Fruit fly (Drosophila melanogaster) Kc167 (cell line): ENCODE data around the gene Rpp14a.

Experiments used
- Myc ChIP-seq: fragments of >200 bp; optimal IDR thresholded peaks from 2 replicates; lab custom pipeline; 2017; ENCODE audit warnings: missing external identifiers
- Sin3A ChIP-seq: fragments of >200 bp; optimal IDR thresholded peaks from 2 replicates; lab custom pipeline; 2018; ENCODE audit warnings: missing external identifiers
- h ChIP-seq: fragments of >200 bp; optimal IDR thresholded peaks from 3 replicates; lab custom pipeline; 2018; ENCODE audit warnings: missing external identifiers
- insv ChIP-seq: fragments of >200 bp; optimal IDR thresholded peaks from 3 replicates; lab custom pipeline; 2018; ENCODE audit warnings: missing external identifiers
- psq ChIP-seq: fragments of >200 bp; optimal IDR thresholded peaks from 2 replicates; lab custom pipeline; 2017; ENCODE audit warnings: missing external identifiers
- ttk ChIP-seq: sonication (Bioruptor generic); optimal IDR thresholded peaks from 2 replicates; lab custom pipeline; 2017; ENCODE audit warnings: missing external identifiers

Rpp14a gene

DNA sequence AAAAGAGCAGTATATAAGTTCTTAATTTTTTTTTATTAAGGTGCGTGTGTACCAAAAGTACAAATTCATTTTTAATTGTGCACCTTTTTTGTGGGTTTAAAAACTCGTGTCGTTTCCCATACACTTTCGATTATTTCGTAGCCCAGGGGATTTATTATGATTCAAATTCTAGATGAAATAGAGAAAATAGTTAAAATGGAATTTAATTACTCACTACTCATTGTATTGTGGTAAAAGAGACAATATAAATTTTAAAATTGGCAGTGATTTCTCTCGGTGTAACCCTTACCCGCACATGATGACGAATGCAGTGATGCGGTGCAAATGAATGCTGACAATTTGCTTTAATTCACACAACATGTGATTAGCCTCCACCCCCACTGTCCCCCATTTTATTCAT lies 26.6 kb downstream of the Rpp14a start:
- TF ChIP-seq psq (no peak), h (lab: Kevin White, UChicago) (no peak), ttk (lab: Kevin White, UChicago) (no peak), insv (lab: Kevin White, UChicago) (no peak), Sin3A (lab: Kevin White, UChicago) (no peak), Myc (lab: Kevin White, UChicago) (no peak)

DNA sequence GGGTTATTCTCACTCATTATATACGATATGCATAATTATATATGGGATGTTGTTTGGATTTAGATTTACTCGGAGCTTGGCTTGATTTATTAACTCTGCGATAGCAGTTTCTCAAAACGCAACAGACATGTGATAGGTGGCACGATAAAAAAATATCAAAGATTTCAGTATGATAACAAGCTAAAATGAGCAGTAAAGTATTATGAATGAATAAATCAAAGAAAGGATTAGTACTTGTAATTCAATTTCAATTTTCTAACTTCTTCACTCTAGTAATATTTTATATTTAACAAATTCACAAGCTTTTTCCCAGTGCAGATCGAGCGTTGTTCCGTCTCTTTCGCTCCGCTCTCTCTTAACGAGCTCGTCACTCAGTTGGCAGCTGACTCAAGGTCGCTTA lies 27.5 kb downstream of the Rpp14a start:
- no peak for TF ChIP-seq insv (lab: Kevin White, UChicago)
- TF ChIP-seq psq, result no peak
- no peak for TF ChIP-seq Myc (lab: Kevin White, UChicago)
- TF ChIP-seq Sin3A (lab: Kevin White, UChicago), result no peak
- TF ChIP-seq h (lab: Kevin White, UChicago), result no peak
- TF ChIP-seq ttk (lab: Kevin White, UChicago), result no peak

DNA sequence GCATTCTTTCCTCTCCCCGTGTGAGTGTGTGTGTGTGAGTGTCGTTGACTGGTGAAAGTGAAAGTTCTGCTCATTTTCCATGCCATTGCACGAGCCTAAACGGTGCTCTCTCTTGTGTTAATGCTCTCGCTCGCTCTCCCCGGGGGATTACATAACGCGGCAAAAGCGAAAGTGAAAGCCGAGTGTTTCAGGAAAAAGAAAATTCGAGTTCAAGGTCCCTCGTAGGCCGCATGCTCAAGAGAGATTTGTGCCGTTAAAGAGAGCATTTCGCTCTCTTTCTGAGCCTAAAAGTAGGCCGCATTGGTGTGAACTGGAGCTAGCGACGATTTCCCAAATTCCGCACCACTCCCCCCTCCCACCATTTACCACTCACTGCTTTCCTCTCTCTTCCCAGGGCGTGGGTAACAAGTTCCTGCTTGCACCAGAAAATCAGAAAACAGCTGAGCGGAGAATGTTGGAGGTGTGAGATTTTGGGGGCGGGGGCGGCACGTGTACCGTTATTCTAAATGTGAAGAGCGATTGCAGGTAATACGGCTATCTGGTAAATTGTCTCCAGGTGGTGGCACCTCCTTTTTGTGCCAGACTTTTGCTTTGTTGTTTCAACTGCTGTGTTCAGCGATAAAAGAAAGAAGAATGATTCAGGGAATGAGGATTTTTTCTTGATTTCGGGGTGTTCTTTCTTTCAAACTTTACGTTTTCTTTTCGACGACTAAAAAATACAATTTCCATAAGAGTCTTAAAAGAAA lies 33.8 kb downstream of the Rpp14a start:
- TF ChIP-seq h (lab: Kevin White, UChicago) (no peak), insv (lab: Kevin White, UChicago) (no peak), ttk (lab: Kevin White, UChicago) (no peak), Sin3A (lab: Kevin White, UChicago) (no peak), psq (no peak), Myc (lab: Kevin White, UChicago) (no peak)

DNA sequence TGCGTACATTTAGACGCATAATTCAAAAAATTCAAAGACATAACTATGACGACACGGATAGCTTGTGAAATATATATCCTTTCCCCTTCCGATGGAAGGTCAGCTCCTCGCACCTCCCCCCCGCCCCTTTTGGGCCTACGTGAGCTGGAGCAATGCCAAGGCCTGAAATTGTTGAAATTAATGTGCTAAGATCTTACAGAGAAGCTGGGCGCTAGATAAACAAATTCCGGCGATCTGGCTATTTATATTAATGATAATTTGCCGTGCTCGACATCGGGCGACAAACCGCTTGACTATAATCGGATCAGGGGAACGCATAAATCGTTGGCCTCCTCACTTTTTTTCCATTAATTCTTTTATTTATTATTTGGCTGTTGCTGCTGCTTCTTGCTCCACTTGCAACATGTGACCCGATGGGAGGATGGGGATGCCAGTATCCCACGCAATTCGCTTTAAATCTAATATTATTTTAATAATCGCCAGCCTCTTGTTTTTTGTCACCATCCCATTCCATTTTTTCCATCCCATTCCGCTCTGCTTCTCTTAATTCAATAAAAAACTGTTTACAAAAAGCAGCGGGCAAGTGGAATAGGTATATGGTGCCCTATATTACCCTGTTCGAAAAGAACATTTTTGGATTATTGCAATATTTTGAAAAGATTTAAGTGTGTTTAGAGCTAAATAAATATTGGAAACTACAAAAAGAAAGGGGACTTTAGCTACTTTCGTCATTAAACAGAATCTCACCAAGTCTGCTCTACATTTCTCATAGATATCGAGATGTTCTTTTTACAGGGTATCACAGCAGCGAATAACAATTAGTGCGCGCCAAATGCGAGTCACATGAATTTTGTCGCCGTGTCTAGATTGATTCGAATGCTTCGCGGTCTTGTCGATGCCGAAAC lies 35.4 kb downstream of the Rpp14a start:
- no peak for TF ChIP-seq h (lab: Kevin White, UChicago)
- no peak for TF ChIP-seq Sin3A (lab: Kevin White, UChicago)
- no peak for TF ChIP-seq ttk (lab: Kevin White, UChicago)
- no peak for TF ChIP-seq insv (lab: Kevin White, UChicago)

DNA sequence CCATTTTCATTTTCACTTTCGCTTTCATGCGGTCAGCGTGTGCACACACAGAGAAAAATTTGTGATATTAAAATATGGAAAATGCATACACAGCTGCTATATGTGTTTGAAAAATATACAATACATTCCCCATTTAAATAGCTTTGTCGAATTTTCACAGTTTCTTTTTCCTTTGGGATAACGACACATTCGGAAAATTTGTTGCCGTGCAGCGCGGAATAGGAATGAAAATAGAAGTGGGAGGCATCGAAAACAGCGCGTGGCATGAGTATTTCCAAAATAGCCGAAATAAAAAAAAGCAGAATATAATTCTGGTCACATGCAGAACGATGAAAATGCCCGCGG lies 36.0 kb downstream of the Rpp14a start:
- TF ChIP-seq Myc (lab: Kevin White, UChicago), result no peak
- no peak for TF ChIP-seq psq
- no peak for TF ChIP-seq Sin3A (lab: Kevin White, UChicago)
- no peak for TF ChIP-seq insv (lab: Kevin White, UChicago)
- no peak for TF ChIP-seq ttk (lab: Kevin White, UChicago)
- no peak for TF ChIP-seq h (lab: Kevin White, UChicago)

DNA sequence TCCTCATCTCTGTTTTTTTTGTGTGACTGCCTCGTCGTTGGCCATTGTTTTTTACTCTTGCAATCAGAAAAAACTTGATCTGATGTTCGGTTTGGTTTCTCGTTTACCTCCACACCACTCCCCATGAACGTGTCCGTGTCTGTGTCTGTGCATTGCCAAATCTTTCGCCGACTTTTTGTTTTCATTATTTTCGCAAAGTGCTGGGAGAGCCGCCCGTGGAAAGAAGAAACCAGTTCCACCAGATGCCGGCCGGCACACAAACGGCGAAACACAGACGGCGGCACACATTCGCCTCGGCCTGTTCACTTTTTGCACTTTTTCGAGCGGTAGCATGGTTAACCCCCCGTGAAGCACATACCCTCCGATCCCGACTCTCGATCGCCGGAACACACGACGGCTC lies 38.7 kb downstream of the Rpp14a start:
- no peak for TF ChIP-seq h (lab: Kevin White, UChicago)
- TF ChIP-seq Sin3A (lab: Kevin White, UChicago), result no peak
- no peak for TF ChIP-seq ttk (lab: Kevin White, UChicago)
- no peak for TF ChIP-seq insv (lab: Kevin White, UChicago)
- no peak for TF ChIP-seq Myc (lab: Kevin White, UChicago)
- no peak for TF ChIP-seq psq

DNA sequence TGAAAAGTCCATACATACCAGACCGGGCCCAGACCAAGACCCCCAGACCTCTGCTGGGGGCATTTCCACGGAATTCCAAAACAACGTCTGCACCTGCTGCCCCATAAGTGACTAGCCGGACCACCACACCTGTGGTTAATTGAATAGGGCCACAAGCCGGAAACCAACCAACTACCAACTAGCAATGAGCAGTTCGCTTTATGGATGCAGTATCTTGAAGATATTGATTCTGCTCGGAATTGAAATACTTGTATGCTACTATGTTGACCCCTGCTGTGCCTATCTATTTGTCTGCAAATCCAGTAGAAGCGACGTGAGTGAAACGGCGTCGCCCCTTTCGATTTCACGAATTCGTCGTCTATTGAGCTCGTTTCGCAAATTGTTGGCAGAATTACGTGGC lies 39.2 kb downstream of the Rpp14a start:
- TF ChIP-seq ttk (lab: Kevin White, UChicago), result no peak
- TF ChIP-seq Myc (lab: Kevin White, UChicago), result no peak
- TF ChIP-seq h (lab: Kevin White, UChicago), result no peak
- no peak for TF ChIP-seq Sin3A (lab: Kevin White, UChicago)
- no peak for TF ChIP-seq psq
- TF ChIP-seq insv (lab: Kevin White, UChicago), result no peak

DNA sequence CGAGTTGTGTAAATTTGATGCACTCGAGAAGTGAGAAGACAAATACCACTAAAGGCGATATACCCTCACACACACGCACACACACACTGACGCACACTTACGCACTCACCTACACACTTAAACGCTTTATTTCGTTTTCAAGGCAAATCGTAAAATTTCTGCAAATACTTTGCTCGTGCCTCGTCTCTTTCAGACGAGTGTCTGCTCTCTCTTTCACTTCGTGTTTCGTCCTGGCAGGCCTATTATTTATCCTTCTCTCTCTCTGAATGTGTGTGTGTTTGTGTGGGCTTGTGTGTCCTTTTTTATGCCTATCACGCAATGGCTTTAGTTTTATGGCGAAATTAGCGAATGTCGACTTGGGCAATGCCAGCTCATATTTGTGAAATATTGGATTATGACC lies 41.6 kb downstream of the Rpp14a start:
- TF ChIP-seq h (lab: Kevin White, UChicago) (no peak), Myc (lab: Kevin White, UChicago) (no peak), Sin3A (lab: Kevin White, UChicago) (no peak), ttk (lab: Kevin White, UChicago) (no peak), insv (lab: Kevin White, UChicago) (no peak), psq (no peak)

DNA sequence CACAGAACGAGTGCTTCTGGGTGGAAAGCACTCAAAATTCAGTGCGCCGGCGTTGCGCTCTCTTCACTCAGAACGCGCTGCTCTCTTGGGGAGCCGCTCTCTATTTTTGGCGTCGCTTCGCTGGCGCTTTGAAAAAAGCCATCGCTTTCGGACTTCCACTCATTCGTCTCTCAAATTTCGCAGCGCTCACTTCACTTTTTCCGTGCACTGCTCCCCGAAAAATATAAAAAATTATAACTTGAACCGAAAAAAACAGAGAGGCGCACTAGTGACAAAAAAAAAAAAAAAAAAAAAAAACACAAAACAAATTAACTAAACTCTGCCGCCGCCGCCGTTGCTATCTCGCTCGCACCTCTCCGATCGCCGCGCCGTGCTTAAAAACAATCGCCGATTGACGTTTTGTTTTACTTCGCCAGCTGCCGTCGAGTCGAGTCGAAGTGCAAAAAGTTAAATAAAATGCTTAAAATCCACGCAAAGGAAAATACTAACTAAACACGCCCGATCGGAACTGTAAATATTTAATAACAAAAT lies 42.7 kb downstream of the Rpp14a start:
- TF ChIP-seq insv (lab: Kevin White, UChicago), result no peak
- no peak for TF ChIP-seq h (lab: Kevin White, UChicago)
- TF ChIP-seq Sin3A (lab: Kevin White, UChicago), result no peak
- no peak for TF ChIP-seq psq
- no peak for TF ChIP-seq ttk (lab: Kevin White, UChicago)
- TF ChIP-seq Myc (lab: Kevin White, UChicago), result no peak

DNA sequence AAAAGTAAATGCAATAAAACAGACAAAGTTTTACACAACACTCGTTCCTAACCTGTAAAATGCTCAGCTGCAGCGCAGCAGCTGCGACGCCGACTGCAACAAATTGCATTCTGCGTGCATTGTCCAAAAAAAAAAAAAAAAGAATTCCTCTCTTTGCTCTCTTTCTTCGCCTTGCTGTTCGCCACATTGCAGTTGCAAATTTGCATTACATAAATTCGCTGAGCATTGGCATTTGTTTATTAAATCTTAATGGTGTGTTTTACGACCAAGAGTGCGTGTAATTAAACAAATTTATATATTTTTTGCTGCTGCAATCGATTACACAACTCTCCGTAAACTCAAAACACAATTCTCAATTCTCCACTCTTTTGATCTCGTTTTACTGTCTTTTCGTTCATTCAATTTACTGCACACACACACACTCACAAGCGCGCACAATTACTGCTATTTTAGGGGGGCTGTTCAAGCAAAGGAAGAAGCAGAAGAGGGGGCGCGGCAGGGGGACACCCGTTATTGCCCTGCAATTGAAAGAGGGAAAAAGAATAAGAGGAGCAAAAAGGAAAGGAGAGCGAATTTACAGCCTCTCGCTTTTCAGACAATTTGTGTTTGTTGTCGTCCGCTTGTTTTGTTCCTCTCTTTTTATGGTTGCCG lies 43.8 kb downstream of the Rpp14a start:
- no peak for TF ChIP-seq Sin3A (lab: Kevin White, UChicago)
- TF ChIP-seq Myc (lab: Kevin White, UChicago), result no peak
- TF ChIP-seq insv (lab: Kevin White, UChicago), result no peak
- TF ChIP-seq h (lab: Kevin White, UChicago), result no peak
- no peak for TF ChIP-seq ttk (lab: Kevin White, UChicago)

DNA sequence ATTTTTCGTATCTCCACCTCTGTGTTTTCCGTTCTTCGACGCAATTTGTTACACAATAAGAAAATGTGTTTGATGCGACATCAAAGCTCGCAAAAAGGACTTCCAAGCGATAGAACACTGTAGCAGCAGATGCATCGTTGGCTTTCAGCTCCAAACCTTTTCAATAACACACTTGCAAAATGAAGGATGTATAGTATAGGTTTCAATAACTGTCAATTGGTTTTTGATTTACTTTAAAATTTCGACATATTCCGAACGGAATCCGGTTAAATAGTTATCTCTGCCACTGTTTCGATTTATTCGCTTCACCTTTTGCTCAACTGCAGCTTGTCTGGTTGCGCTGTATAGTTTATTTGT lies 44.3 kb downstream of the Rpp14a start:
- TF ChIP-seq psq (no peak), ttk (lab: Kevin White, UChicago) (no peak), Sin3A (lab: Kevin White, UChicago) (no peak), h (lab: Kevin White, UChicago) (no peak), Myc (lab: Kevin White, UChicago) (no peak), insv (lab: Kevin White, UChicago) (no peak)
